Comparison of ENCODE assay signal across 6 worm cellular contexts in genomic region chrIV:6912851-6913588, ce11.
TF ChIP-seq lines count a peak whose summit lies in the region.

Gene T22D1.3 (plus strand): TSS chrIV:6913538.

TF ChIP-seq in whole organism, L1 larva, 84 proteins besides CTCF, POLR2A, EP300 and RAD21:
- TF ChIP-seq efl-3 (GFP tag; optimal IDR thresholded peaks at IDR 0.05; lab: Kevin White, UChicago) (no peak), fkh-8 (tag; optimal IDR thresholded peaks at IDR 0.05; lab: Kevin White, UChicago) (peak; percentile 46), unc-86 (tag; optimal IDR thresholded peaks at IDR 0.05; lab: Kevin White, UChicago) (peak; percentile 30), unc-98 (GFP tag; IDR thresholded peaks at IDR 0.05; lab: Robert Waterston, UW) (no peak), dsc-1 (tag; optimal IDR thresholded peaks at IDR 0.05; lab: Kevin White, UChicago) (peak; percentile 46), dpl-1 (GFP tag; optimal IDR thresholded peaks at IDR 0.05; lab: Kevin White, UChicago) (no peak), efl-1 (optimal IDR thresholded peaks at IDR 0.05; lab: Kevin White, UChicago) (no peak), efl-1 (GFP tag; optimal IDR thresholded peaks at IDR 0.05 in 1 of 2; lab: Kevin White, UChicago) (peak in 1 of 2 experiments; percentile 88), egl-27 (tag; optimal IDR thresholded peaks at IDR 0.05; lab: Kevin White, UChicago) (no peak), nhr-28 (tag; optimal IDR thresholded peaks at IDR 0.05; lab: Kevin White, UChicago) (no peak), ama-1 (optimal IDR thresholded peaks at IDR 0.05; lab: Kevin White, UChicago) (no peak), pag-3 (tag; optimal IDR thresholded peaks at IDR 0.05; lab: Kevin White, UChicago; ENCODE audit: borderline replicate concordance, insufficient read depth) (no peak)
TF ChIP-seq in whole organism, L1 larva: peak in this region for 4.

TF ChIP-seq in whole organism, L2 larva, 48 proteins besides CTCF, POLR2A, EP300 and RAD21 (continues in another document):
- TF ChIP-seq lsy-2 (tag; optimal IDR thresholded peaks at IDR 0.05; lab: Kevin White, UChicago) = peak in 1 of 2 experiments; percentile 30
- TF ChIP-seq nhr-11 (tag; optimal IDR thresholded peaks at IDR 0.05; lab: Kevin White, UChicago) = no peak
- no peak for TF ChIP-seq skn-1 (tag; optimal IDR thresholded peaks at IDR 0.05; lab: Kevin White, UChicago)
- no peak for TF ChIP-seq sma-9 (GFP tag; optimal IDR thresholded peaks at IDR 0.05; lab: Kevin White, UChicago)
- no peak for TF ChIP-seq sma-9 (tag; optimal IDR thresholded peaks at IDR 0.05; lab: Kevin White, UChicago)
- no peak for TF ChIP-seq dmd-4 (tag; optimal IDR thresholded peaks at IDR 0.05; lab: Kevin White, UChicago)
- TF ChIP-seq Y55F3AM.14 (GFP tag; optimal IDR thresholded peaks at IDR 0.05; lab: Kevin White, UChicago) = no peak
- no peak for TF ChIP-seq sem-4 (tag; optimal IDR thresholded peaks at IDR 0.05; lab: Kevin White, UChicago)
- no peak for TF ChIP-seq aly-2 (tag; optimal IDR thresholded peaks at IDR 0.05; lab: Kevin White, UChicago)
- no peak for TF ChIP-seq mab-5 (tag; optimal IDR thresholded peaks at IDR 0.05; lab: Kevin White, UChicago)
- no peak for TF ChIP-seq ztf-11 (tag; optimal IDR thresholded peaks at IDR 0.05; lab: Kevin White, UChicago)
- TF ChIP-seq C34F6.9 (tag; optimal IDR thresholded peaks at IDR 0.05; lab: Kevin White, UChicago) = peak; percentile 19
- TF ChIP-seq nhr-25 (tag; optimal IDR thresholded peaks at IDR 0.05; lab: Kevin White, UChicago) = no peak
- TF ChIP-seq nhr-23 (tag; optimal IDR thresholded peaks at IDR 0.05; lab: Kevin White, UChicago) = no peak
- no peak for TF ChIP-seq nhr-237 (tag; optimal IDR thresholded peaks at IDR 0.05; lab: Kevin White, UChicago)
- TF ChIP-seq blmp-1 (tag; optimal IDR thresholded peaks at IDR 0.05; lab: Kevin White, UChicago; ENCODE audit: insufficient read depth) = no peak
- no peak for TF ChIP-seq alr-1 (tag; optimal IDR thresholded peaks at IDR 0.05; lab: Kevin White, UChicago)

TF ChIP-seq in whole organism, L3 larva, 47 proteins besides CTCF, POLR2A, EP300 and RAD21:
- TF ChIP-seq nhr-25 (tag; optimal IDR thresholded peaks at IDR 0.05; lab: Kevin White, UChicago) (no peak), nhr-23 (tag; optimal IDR thresholded peaks at IDR 0.05; lab: Kevin White, UChicago) (peak; percentile 8)

TF ChIP-seq in whole organism, L4 larva, 104 proteins besides CTCF, POLR2A, EP300 and RAD21 (continues in another document):
- TF ChIP-seq lin-39 (tag; optimal IDR thresholded peaks at IDR 0.05; lab: Kevin White, UChicago) (no peak), ztf-11 (tag; optimal IDR thresholded peaks at IDR 0.05; lab: Kevin White, UChicago) (no peak), tag-97 (GFP tag; IDR thresholded peaks at IDR 0.05; lab: Robert Waterston, UW) (no peak), daf-16 (GFP tag; optimal IDR thresholded peaks at IDR 0.05; lab: Kevin White, UChicago) (no peak), daf-16 (tag; optimal IDR thresholded peaks at IDR 0.05; lab: Kevin White, UChicago) (no peak), ama-1 (optimal IDR thresholded peaks at IDR 0.05; lab: Kevin White, UChicago) (peak; percentile 28), attf-4 (tag; optimal IDR thresholded peaks at IDR 0.05; lab: Kevin White, UChicago) (no peak), nhr-102 (tag; optimal IDR thresholded peaks at IDR 0.05; lab: Kevin White, UChicago) (peak; percentile 34), mxl-3 (GFP tag; optimal IDR thresholded peaks at IDR 0.05; lab: Kevin White, UChicago) (no peak), php-3 (GFP tag; IDR thresholded peaks at IDR 0.05; lab: Robert Waterston, UW) (no peak), lsy-2 (tag; optimal IDR thresholded peaks at IDR 0.05; lab: Kevin White, UChicago) (peak in 1 of 2 experiments; percentile 15), lim-7 (GFP tag; IDR thresholded peaks at IDR 0.05; lab: Robert Waterston, UW) (no peak), lin-29 (GFP tag; IDR thresholded peaks at IDR 0.05; lab: Robert Waterston, UW) (no peak), hlh-30 (tag; optimal IDR thresholded peaks at IDR 0.05; lab: Kevin White, UChicago; ENCODE audit: insufficient read depth) (no peak), pqm-1 (tag; optimal IDR thresholded peaks at IDR 0.05; lab: Kevin White, UChicago) (no peak), T26A8.4 (GFP tag; IDR thresholded peaks at IDR 0.05; lab: Robert Waterston, UW) (peak; percentile 42; the same call in 1 of the 2 replicates), unc-39 (tag; optimal IDR thresholded peaks at IDR 0.05; lab: Kevin White, UChicago) (no peak), nhr-76 (tag; optimal IDR thresholded peaks at IDR 0.05; lab: Kevin White, UChicago) (no peak), spr-1 (tag; optimal IDR thresholded peaks at IDR 0.05; lab: Kevin White, UChicago) (no peak), zip-2 (tag; optimal IDR thresholded peaks at IDR 0.05; lab: Kevin White, UChicago) (no peak), zfp-2 (tag; optimal IDR thresholded peaks at IDR 0.05; lab: Kevin White, UChicago) (no peak), fkh-10 (GFP tag; optimal IDR thresholded peaks at IDR 0.05; lab: Kevin White, UChicago) (no peak), F10B5.3 (tag; optimal IDR thresholded peaks at IDR 0.05; lab: Kevin White, UChicago) (no peak)

TF ChIP-seq in whole organism, late embryonic, 69 proteins besides CTCF, POLR2A, EP300 and RAD21:
- peak; percentile 28 for TF ChIP-seq ama-1 (optimal IDR thresholded peaks at IDR 0.05; lab: Kevin White, UChicago)
- TF ChIP-seq ceh-31 (tag; optimal IDR thresholded peaks at IDR 0.05; lab: Kevin White, UChicago) = no peak

TF ChIP-seq in whole organism, young adult, 124 proteins besides CTCF, POLR2A, EP300 and RAD21 (continues in another document):
- TF ChIP-seq nhr-80 (tag; optimal IDR thresholded peaks at IDR 0.05; lab: Kevin White, UChicago) = no peak
- peak; percentile 71 for TF ChIP-seq ekl-4 (GFP tag; IDR thresholded peaks at IDR 0.05; lab: Robert Waterston, UW)
- no peak for TF ChIP-seq mcd-1 (GFP tag; IDR thresholded peaks at IDR 0.05; lab: Robert Waterston, UW)
- no peak for TF ChIP-seq dpff-1 (tag; optimal IDR thresholded peaks at IDR 0.05; lab: Kevin White, UChicago)
- TF ChIP-seq K11D2.4 (GFP tag; IDR thresholded peaks at IDR 0.05; lab: Robert Waterston, UW) = no peak
- no peak for TF ChIP-seq mel-28 (tag; optimal IDR thresholded peaks at IDR 0.05; lab: Kevin White, UChicago; ENCODE audit: borderline replicate concordance)
- TF ChIP-seq nfya-2 (GFP tag; IDR thresholded peaks at IDR 0.05; lab: Robert Waterston, UW) = no peak
- TF ChIP-seq T26A5.8 (tag; optimal IDR thresholded peaks at IDR 0.05; lab: Kevin White, UChicago) = no peak
- TF ChIP-seq F37B4.10 (GFP tag; IDR thresholded peaks at IDR 0.05; lab: Robert Waterston, UW) = no peak
- TF ChIP-seq dox-1 (GFP tag; IDR thresholded peaks at IDR 0.05; lab: Robert Waterston, UW) = no peak
- no peak for TF ChIP-seq rcor-1 (GFP tag; IDR thresholded peaks at IDR 0.05; lab: Robert Waterston, UW)
- TF ChIP-seq egl-18 (GFP tag; IDR thresholded peaks at IDR 0.05; lab: Robert Waterston, UW) = no peak
- TF ChIP-seq rec-8 (tag; optimal IDR thresholded peaks at IDR 0.05; lab: Kevin White, UChicago) = no peak
- TF ChIP-seq him-1 (tag; optimal IDR thresholded peaks at IDR 0.05; lab: Kevin White, UChicago) = no peak
- TF ChIP-seq aptf-3 (GFP tag; IDR thresholded peaks at IDR 0.05; lab: Robert Waterston, UW) = no peak
- no peak for TF ChIP-seq cebp-1 (GFP tag; IDR thresholded peaks at IDR 0.05; lab: Robert Waterston, UW)
- no peak for TF ChIP-seq cebp-1 (tag; optimal IDR thresholded peaks at IDR 0.05; lab: Kevin White, UChicago)
- TF ChIP-seq Y95B8A.8 (GFP tag; IDR thresholded peaks at IDR 0.05; lab: Robert Waterston, UW) = no peak
- no peak for TF ChIP-seq F22D6.2 (tag; optimal IDR thresholded peaks at IDR 0.05; lab: Kevin White, UChicago)
- no peak for TF ChIP-seq ztf-3 (GFP tag; optimal IDR thresholded peaks at IDR 0.05; lab: Kevin White, UChicago)
- no peak for TF ChIP-seq lsl-1 (GFP tag; optimal IDR thresholded peaks at IDR 0.05; lab: Kevin White, UChicago)
- TF ChIP-seq die-1 (tag; optimal IDR thresholded peaks at IDR 0.05; lab: Kevin White, UChicago) = no peak
- TF ChIP-seq tlf-1 (GFP tag; optimal IDR thresholded peaks at IDR 0.05; lab: Kevin White, UChicago) = no peak
- no peak for TF ChIP-seq ZK185.1 (tag; optimal IDR thresholded peaks at IDR 0.05; lab: Kevin White, UChicago; ENCODE audit: poor library complexity, severe bottlenecking)
- TF ChIP-seq rpc-1 (optimal IDR thresholded peaks at IDR 0.05; lab: Kevin White, UChicago) = no peak
- no peak for TF ChIP-seq rpc-1 (tag; optimal IDR thresholded peaks at IDR 0.05; lab: Kevin White, UChicago)
- no peak for TF ChIP-seq ztf-26 (tag; optimal IDR thresholded peaks at IDR 0.05; lab: Kevin White, UChicago)
- TF ChIP-seq ceh-100 (GFP tag; IDR thresholded peaks at IDR 0.05; lab: Robert Waterston, UW) = no peak
- no peak for TF ChIP-seq C17E4.6 (GFP tag; IDR thresholded peaks at IDR 0.05; lab: Robert Waterston, UW)
- TF ChIP-seq sdz-38 (tag; optimal IDR thresholded peaks at IDR 0.05; lab: Kevin White, UChicago) = no peak
- no peak for TF ChIP-seq Y67H2A.10 (GFP tag; conservative IDR thresholded peaks at IDR 0.05; lab: Robert Waterston, UW)
- no peak for TF ChIP-seq attf-5 (GFP tag; optimal IDR thresholded peaks at IDR 0.05; lab: Kevin White, UChicago)
- TF ChIP-seq tbx-9 (tag; optimal IDR thresholded peaks at IDR 0.05; lab: Kevin White, UChicago; ENCODE audit: borderline replicate concordance) = no peak
- TF ChIP-seq chd-7 (tag; optimal IDR thresholded peaks at IDR 0.05; lab: Kevin White, UChicago) = peak; percentile 26
- no peak for TF ChIP-seq ztf-25 (GFP tag; IDR thresholded peaks at IDR 0.05; lab: Robert Waterston, UW)
- TF ChIP-seq cebp-2 (GFP tag; IDR thresholded peaks at IDR 0.05; lab: Robert Waterston, UW) = no peak
- no peak for TF ChIP-seq F57C9.4 (tag; optimal IDR thresholded peaks at IDR 0.05; lab: Kevin White, UChicago)
- TF ChIP-seq Y53G8AR.9 (GFP tag; conservative IDR thresholded peaks at IDR 0.05; lab: Robert Waterston, UW) = 0 out of 2 replicates have a peak, but pooled peaks have one; percentile 61
- no peak for TF ChIP-seq lir-1 (GFP tag; conservative IDR thresholded peaks at IDR 0.05; lab: Robert Waterston, UW)
- TF ChIP-seq atf-7 (tag; optimal IDR thresholded peaks at IDR 0.05; lab: Kevin White, UChicago) = no peak
- TF ChIP-seq lsy-27 (tag; optimal IDR thresholded peaks at IDR 0.05; lab: Kevin White, UChicago; ENCODE audit: borderline replicate concordance, insufficient read depth) = no peak
- TF ChIP-seq repo-1 (tag; optimal IDR thresholded peaks at IDR 0.05; lab: Kevin White, UChicago) = peak; percentile 52
- TF ChIP-seq lin-54 (GFP tag; optimal IDR thresholded peaks at IDR 0.05; lab: Kevin White, UChicago) = no peak
- TF ChIP-seq dpl-1 (GFP tag; optimal IDR thresholded peaks at IDR 0.05; lab: Kevin White, UChicago) = no peak
- TF ChIP-seq hrde-1 (tag; optimal IDR thresholded peaks at IDR 0.05; lab: Kevin White, UChicago; ENCODE audit: borderline replicate concordance) = peak; percentile 12
